Worm (Caenorhabditis elegans) whole organism, L4 larva: ENCODE results near the gene H14A12.5.

Experiments used
- R02D3.7 ChIP-seq: fragments of 150-350 bp; sonication (generic microtip); optimal IDR thresholded peaks from 3 replicates; lab custom pipeline; 2014; ENCODE audit warnings: missing biosample characterization, missing genetic modification characterization
- ama-1 ChIP-seq: fragments of 150-350 bp; optimal IDR thresholded peaks from 2 replicates; lab custom pipeline; 2014; ENCODE audit warnings: inconsistent platforms, mixed read lengths
- ceh-20 ChIP-seq: fragments of 200-800 bp; sonication (Bioruptor generic); IDR thresholded peaks from 2 replicates; pipeline ENCODE4 v1.3.6; 2022; ENCODE audit warnings: missing genetic modification reagents, missing genetic modification characterization, missing compliant biosample characterization
- ceh-82 ChIP-seq: sonication (generic microtip); optimal IDR thresholded peaks from 2 replicates; lab custom pipeline; 2017; ENCODE audit warnings: missing biosample characterization, missing genetic modification characterization
- fos-1 ChIP-seq: fragments of 150-350 bp; optimal IDR thresholded peaks from 2 replicates; lab custom pipeline; 2014; ENCODE audit warnings: missing biosample characterization, missing genetic modification characterization
- hlh-11 ChIP-seq: fragments of 200-800 bp; sonication (Bioruptor generic); optimal IDR thresholded peaks from 2 replicates; lab custom pipeline; 2018; ENCODE audit warnings: mild to moderate bottlenecking, missing genetic modification characterization, missing compliant biosample characterization
- lin-39 ChIP-seq: fragments of 150-350 bp; optimal IDR thresholded peaks from 2 replicates; lab custom pipeline; 2014; ENCODE audit warnings: missing biosample characterization, missing genetic modification reagents, missing genetic modification characterization
- lir-3 ChIP-seq: sonication (generic microtip); optimal IDR thresholded peaks from 2 replicates; lab custom pipeline; 2016; ENCODE audit warnings: mild to moderate bottlenecking, missing genetic modification characterization, missing compliant biosample characterization
- nhr-77 ChIP-seq: fragments of 150-350 bp; optimal IDR thresholded peaks from 2 replicates; lab custom pipeline; 2014; ENCODE audit warnings: missing biosample characterization, missing genetic modification characterization
- snpc-4 ChIP-seq: fragments of 150-350 bp; optimal IDR thresholded peaks from 2 replicates; lab custom pipeline; 2014; ENCODE audit warnings: missing biosample characterization, missing genetic modification characterization
- unc-62 ChIP-seq, 3 experiments: fragments of 150-350 bp in 1 of 3; sonication (generic microtip); optimal IDR thresholded peaks in 2 of 3; peaks in 1 of 3; 1 replicate in 1 of 3; 2 replicates in 2 of 3; lab custom pipeline; 2014 to 2017; ENCODE audit warnings: missing biosample characterization in 3 of 3, missing genetic modification characterization in 3 of 3, missing genetic modification reagents in 3 of 3, missing genotype in 1 of 3

DNA sequence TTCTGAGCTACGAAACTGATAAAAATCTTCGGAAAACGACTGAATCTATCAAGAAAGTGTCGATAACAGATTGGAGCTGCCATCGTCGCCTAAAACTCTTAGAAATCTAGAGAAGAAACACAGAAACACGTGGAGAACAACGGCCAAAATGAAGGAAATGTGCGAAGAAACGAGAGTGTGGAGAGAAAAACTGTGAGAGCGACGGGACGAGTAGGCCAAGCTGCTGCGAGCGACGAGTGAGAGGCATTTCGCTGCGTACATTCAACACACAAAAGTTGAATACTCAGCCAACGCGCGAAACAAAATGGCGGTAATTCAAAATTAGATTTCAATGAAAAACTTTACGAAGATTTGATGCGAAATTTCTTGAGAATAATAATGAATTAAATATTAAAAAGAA is 29.5 kb upstream of the H14A12.5 start:
- peak in 1 of 2 experiments; percentile 89 for TF ChIP-seq unc-62 (GFP tag; optimal IDR thresholded peaks at IDR 0.05 in 1 of 2; lab: Kevin White, UChicago)
- no peak for TF ChIP-seq unc-62 (tag; optimal IDR thresholded peaks at IDR 0.05; lab: Kevin White, UChicago)
- TF ChIP-seq fos-1 = no peak
- TF ChIP-seq ceh-82 (tag; lab: Kevin White, UChicago) = no peak
- TF ChIP-seq hlh-11 (tag; lab: Kevin White, UChicago) = peak; percentile 96
- peak; percentile 79; the same call in 1 of the 2 replicates for TF ChIP-seq ceh-20 (GFP tag; lab: Robert Waterston, UW)
- TF ChIP-seq lir-3 (tag; lab: Kevin White, UChicago) = no peak
- no peak for TF ChIP-seq snpc-4 (tag; lab: Kevin White, UChicago)
- peak; percentile 49 for TF ChIP-seq ama-1 (lab: Kevin White, UChicago)
- TF ChIP-seq R02D3.7 (tag; lab: Kevin White, UChicago) = no peak
- no peak for TF ChIP-seq lin-39
- TF ChIP-seq nhr-77 (tag; lab: Kevin White, UChicago) = peak; percentile 91
